Worm (Caenorhabditis elegans): Measurements from ENCODE around the gene Y53F4B.27.

ce11 chrII:15167340-15167739, 21.6 kb downstream of the Y53F4B.27 start, which contains the start of gene gst-28:
- TF ChIP-seq ztf-11 (tag; optimal IDR thresholded peaks at IDR 0.05) (no peak), nhr-76 (tag; optimal IDR thresholded peaks at IDR 0.05) (no peak), blmp-1 (tag; optimal IDR thresholded peaks at IDR 0.05) (no peak), unc-39 (tag; optimal IDR thresholded peaks at IDR 0.05) (no peak), ceh-83 (GFP tag; optimal IDR thresholded peaks at IDR 0.05) (no peak)
